Worm (Caenorhabditis elegans) whole organism, L1 larva: ENCODE results near the gene C32D5.10.
A peak's percentile ranks its signal among the peaks of the same experiment; 100 is the strongest.

Experiments
- C04F5.9 ChIP-seq: sonication (generic microtip); optimal IDR thresholded peaks from 2 replicates; lab custom pipeline; 2016; ENCODE audit warnings: missing genetic modification characterization, missing compliant biosample characterization
- C16A3.4 ChIP-seq: fragments of 150-350 bp; optimal IDR thresholded peaks from 2 replicates; lab custom pipeline; 2014; ENCODE audit warnings: missing biosample characterization, missing genetic modification characterization
- F16B12.6 ChIP-seq: fragments of 150-350 bp; optimal IDR thresholded peaks from 2 replicates; lab custom pipeline; 2014; ENCODE audit warnings: missing biosample characterization, missing genetic modification characterization
- Y116A8C.19 ChIP-seq: sonication (generic microtip); optimal IDR thresholded peaks from 2 replicates; lab custom pipeline; 2016; ENCODE audit warnings: missing compliant biosample characterization, missing genetic modification characterization, borderline replicate concordance
- aha-1 ChIP-seq: fragments of 150-350 bp; optimal IDR thresholded peaks from 2 replicates; lab custom pipeline; 2014; ENCODE audit warnings: missing biosample characterization, missing genetic modification characterization
- alr-1 ChIP-seq: fragments of 200-800 bp; sonication (Bioruptor generic); optimal IDR thresholded peaks from 2 replicates; lab custom pipeline; 2018; ENCODE audit warnings: borderline replicate concordance, mild to moderate bottlenecking, missing genetic modification characterization, missing compliant biosample characterization
- aly-2 ChIP-seq: fragments of 150-350 bp; optimal IDR thresholded peaks from 2 replicates; lab custom pipeline; 2014; ENCODE audit warnings: missing biosample characterization, missing genetic modification characterization
- ceh-63 ChIP-seq: fragments of 200-800 bp; sonication (Bioruptor generic); optimal IDR thresholded peaks from 2 replicates; lab custom pipeline; 2018; ENCODE audit warnings: mild to moderate bottlenecking, missing genetic modification characterization, missing compliant biosample characterization
- ceh-8 ChIP-seq: fragments of 200-800 bp; sonication (Bioruptor generic); optimal IDR thresholded peaks from 2 replicates; lab custom pipeline; 2018; ENCODE audit warnings: mild to moderate bottlenecking, missing genetic modification characterization, moderate library complexity, missing compliant biosample characterization
- ceh-88 ChIP-seq: fragments of 200-800 bp; sonication (Bioruptor generic); IDR thresholded peaks from 2 replicates; pipeline ENCODE4 v1.3.6; 2022; ENCODE audit warnings: missing genetic modification characterization, missing compliant biosample characterization
- ceh-90 ChIP-seq: sonication (generic microtip); optimal IDR thresholded peaks from 2 replicates; lab custom pipeline; 2016; ENCODE audit warnings: missing genetic modification characterization, missing compliant biosample characterization
- ces-1 ChIP-seq: fragments of 150-350 bp; optimal IDR thresholded peaks from 2 replicates; lab custom pipeline; 2014; ENCODE audit warnings: missing biosample characterization, missing genetic modification reagents, missing genetic modification characterization
- dsc-1 ChIP-seq: sonication (generic microtip); optimal IDR thresholded peaks from 2 replicates; lab custom pipeline; 2016; ENCODE audit warnings: mild to moderate bottlenecking, missing genetic modification characterization, missing compliant biosample characterization
- efl-3 ChIP-seq: fragments of 200-800 bp; sonication (Bioruptor generic); optimal IDR thresholded peaks from 2 replicates; lab custom pipeline; 2018; ENCODE audit warnings: mild to moderate bottlenecking, missing genetic modification characterization, missing compliant biosample characterization
- egl-13 ChIP-seq: sonication (generic microtip); optimal IDR thresholded peaks from 2 replicates; lab custom pipeline; 2016; ENCODE audit warnings: missing genotype, missing genetic modification reagents, missing genetic modification characterization, missing compliant biosample characterization
- egl-27 ChIP-seq, 2 experiments: fragments of 150-350 bp in 1 of 2; sonication (generic microtip); optimal IDR thresholded peaks; 3 replicates each; lab custom pipeline; 2017 to 2018; ENCODE audit warnings: missing biosample characterization in 2 of 2, missing genetic modification characterization in 2 of 2, missing genetic modification reagents in 2 of 2
- elt-2 ChIP-seq: sonication (generic microtip); optimal IDR thresholded peaks from 2 replicates; lab custom pipeline; 2016; ENCODE audit warnings: missing genetic modification characterization, mild to moderate bottlenecking, inconsistent platforms, missing compliant biosample characterization, missing genetic modification reagents
- elt-3 ChIP-seq, 6 experiments: fragments of 150-350 bp in 1 of 6; sonication (generic microtip); optimal IDR thresholded peaks; 2 replicates each; lab custom pipeline; 2017 to 2018; ENCODE audit warnings: missing biosample characterization in 6 of 6, missing genetic modification characterization in 6 of 6, inconsistent platforms in 1 of 6
- fos-1 ChIP-seq: fragments of 150-350 bp; optimal IDR thresholded peaks from 2 replicates; lab custom pipeline; 2014; ENCODE audit warnings: missing biosample characterization, missing genetic modification characterization
- hlh-4 ChIP-seq: sonication (generic microtip); optimal IDR thresholded peaks from 2 replicates; lab custom pipeline; 2016; ENCODE audit warnings: mild to moderate bottlenecking, missing genetic modification characterization, missing compliant biosample characterization
- hpl-2 ChIP-seq: fragments of 150-350 bp; optimal IDR thresholded peaks from 2 replicates; lab custom pipeline; 2014; ENCODE audit warnings: missing biosample characterization, missing genetic modification reagents, missing genetic modification characterization
- irx-1 ChIP-seq: sonication (generic microtip); optimal IDR thresholded peaks from 2 replicates; lab custom pipeline; 2016; ENCODE audit warnings: missing genetic modification characterization, missing compliant biosample characterization
- isw-1 ChIP-seq: fragments of 200-800 bp; sonication (Bioruptor generic); IDR thresholded peaks from 2 replicates; pipeline ENCODE4 v1.3.6; 2022; ENCODE audit warnings: missing genetic modification characterization, missing compliant biosample characterization
- jun-1 ChIP-seq: fragments of 150-350 bp; optimal IDR thresholded peaks from 2 replicates; lab custom pipeline; 2014; ENCODE audit warnings: missing biosample characterization, missing genetic modification reagents, missing genetic modification characterization
- lin-14 ChIP-seq: fragments of 200-800 bp; sonication (Bioruptor generic); optimal IDR thresholded peaks from 2 replicates; lab custom pipeline; 2018; ENCODE audit warnings: mild to moderate bottlenecking, missing genetic modification characterization, moderate library complexity, missing compliant biosample characterization
- lin-15B ChIP-seq: fragments of 150-350 bp; sonication (generic microtip); optimal IDR thresholded peaks from 3 replicates; lab custom pipeline; 2014; ENCODE audit warnings: missing biosample characterization, missing genetic modification characterization
- lin-39 ChIP-seq: fragments of 150-350 bp; optimal IDR thresholded peaks from 2 replicates; lab custom pipeline; 2014; ENCODE audit warnings: missing biosample characterization, missing genetic modification reagents, missing genetic modification characterization
- mab-9 ChIP-seq: fragments of 200-800 bp; sonication (Bioruptor generic); IDR thresholded peaks from 2 replicates; pipeline ENCODE4 v1.3.6; 2022; ENCODE audit warnings: missing genetic modification reagents, missing genetic modification characterization, missing compliant biosample characterization
- mdl-1 ChIP-seq, 2 experiments: fragments of 150-350 bp; optimal IDR thresholded peaks; 2 replicates each; lab custom pipeline; 2014 to 2017; ENCODE audit warnings: missing biosample characterization in 2 of 2, missing genetic modification characterization in 2 of 2, inconsistent platforms in 1 of 2
- mef-2 ChIP-seq: fragments of 150-350 bp; optimal IDR thresholded peaks from 2 replicates; lab custom pipeline; 2014; ENCODE audit warnings: missing biosample characterization, missing genetic modification characterization
- mep-1 ChIP-seq: fragments of 150-350 bp; optimal IDR thresholded peaks from 2 replicates; lab custom pipeline; 2014; ENCODE audit warnings: missing biosample characterization, missing genetic modification characterization
- nhr-11 ChIP-seq: fragments of 150-350 bp; optimal IDR thresholded peaks from 2 replicates; lab custom pipeline; 2014; ENCODE audit warnings: missing biosample characterization, missing genetic modification characterization
- nhr-19 ChIP-seq: fragments of 200-800 bp; sonication (Bioruptor generic); conservative IDR thresholded peaks from 2 replicates; pipeline ENCODE4 v1.3.6; 2022; ENCODE audit warnings: missing genetic modification characterization, missing compliant biosample characterization
- nhr-237 ChIP-seq: fragments of 150-350 bp; optimal IDR thresholded peaks from 2 replicates; lab custom pipeline; 2014; ENCODE audit warnings: missing biosample characterization, missing genetic modification characterization
- nhr-28 ChIP-seq: fragments of 150-350 bp; optimal IDR thresholded peaks from 2 replicates; lab custom pipeline; 2014; ENCODE audit warnings: missing biosample characterization, missing genetic modification characterization
- nhr-47 ChIP-seq: sonication (generic microtip); optimal IDR thresholded peaks from 2 replicates; lab custom pipeline; 2016; ENCODE audit warnings: mild to moderate bottlenecking, missing genetic modification characterization, moderate library complexity, missing compliant biosample characterization
- nhr-71 ChIP-seq: sonication (generic microtip); optimal IDR thresholded peaks from 2 replicates; lab custom pipeline; 2016; ENCODE audit warnings: mild to moderate bottlenecking, missing genetic modification characterization, moderate library complexity, missing compliant biosample characterization
- pax-3 ChIP-seq: fragments of 200-800 bp; sonication (Bioruptor generic); optimal IDR thresholded peaks from 2 replicates; lab custom pipeline; 2018; ENCODE audit warnings: mild to moderate bottlenecking, missing genetic modification characterization, moderate library complexity, missing compliant biosample characterization
- pqm-1 ChIP-seq: sonication (generic microtip); optimal IDR thresholded peaks from 3 replicates; lab custom pipeline; 2017; ENCODE audit warnings: missing biosample characterization, missing genetic modification characterization
- rnt-1 ChIP-seq: sonication (generic microtip); optimal IDR thresholded peaks from 2 replicates; lab custom pipeline; 2016; ENCODE audit warnings: mild to moderate bottlenecking, missing genetic modification characterization, moderate library complexity, missing compliant biosample characterization
- snpc-4 ChIP-seq: fragments of 150-350 bp; optimal IDR thresholded peaks from 2 replicates; lab custom pipeline; 2014; ENCODE audit warnings: missing biosample characterization, missing genetic modification characterization
- sox-4 ChIP-seq: sonication (generic microtip); optimal IDR thresholded peaks from 2 replicates; lab custom pipeline; 2016; ENCODE audit warnings: missing genetic modification characterization, missing compliant biosample characterization
- sup-37 ChIP-seq: fragments of 200-800 bp; sonication (Bioruptor generic); optimal IDR thresholded peaks from 2 replicates; lab custom pipeline; 2018; ENCODE audit warnings: mild to moderate bottlenecking, missing genetic modification characterization, missing compliant biosample characterization
- swsn-7 ChIP-seq: sonication (generic microtip); optimal IDR thresholded peaks from 2 replicates; lab custom pipeline; 2016; ENCODE audit warnings: missing genetic modification characterization, missing compliant biosample characterization
- unc-130 ChIP-seq: fragments of 150-350 bp; optimal IDR thresholded peaks from 2 replicates; lab custom pipeline; 2017; ENCODE audit warnings: missing biosample characterization, missing genetic modification characterization, inconsistent platforms
- unc-62 ChIP-seq: fragments of 150-350 bp; optimal IDR thresholded peaks from 2 replicates; lab custom pipeline; 2014; ENCODE audit warnings: missing biosample characterization, missing genetic modification reagents, missing genetic modification characterization
- unc-98 ChIP-seq: fragments of 200-800 bp; sonication (Bioruptor generic); IDR thresholded peaks from 2 replicates; pipeline ENCODE4 v1.3.6; 2022; ENCODE audit warnings: missing genetic modification characterization, missing compliant biosample characterization
- vab-15 ChIP-seq: sonication (generic microtip); optimal IDR thresholded peaks from 2 replicates; lab custom pipeline; 2017; ENCODE audit warnings: missing genotype, mild to moderate bottlenecking, missing genetic modification characterization, missing compliant biosample characterization
- xbp-1 ChIP-seq: sonication (generic microtip); optimal IDR thresholded peaks from 2 replicates; lab custom pipeline; 2016; ENCODE audit warnings: missing genetic modification characterization, missing compliant biosample characterization
- ztf-4 ChIP-seq: fragments of 150-350 bp; optimal IDR thresholded peaks from 2 replicates; lab custom pipeline; 2014; ENCODE audit warnings: missing biosample characterization, missing genetic modification characterization

The C32D5.10 gene

ce11 chrII:6371003-6371402, 19.2 kb upstream of the C32D5.10 start, which contains the start of gene lin-23:
lin-23 (plus strand) TSS chrII:6371303.
- no peak for TF ChIP-seq vab-15 (tag; lab: Kevin White, UChicago)
- TF ChIP-seq aha-1 (tag; lab: Kevin White, UChicago) = no peak
- no peak for TF ChIP-seq hpl-2 (GFP tag; lab: Kevin White, UChicago)
- no peak for TF ChIP-seq mef-2 (tag; lab: Kevin White, UChicago)
- no peak for TF ChIP-seq egl-27 (tag; optimal IDR thresholded peaks at IDR 0.05; lab: Kevin White, UChicago)
- no peak for TF ChIP-seq nhr-11 (tag; lab: Kevin White, UChicago)
- TF ChIP-seq nhr-19 (GFP tag; lab: Robert Waterston, UW) = no peak
- TF ChIP-seq nhr-71 (tag; lab: Kevin White, UChicago) = no peak
- no peak for TF ChIP-seq xbp-1
- no peak for TF ChIP-seq pax-3 (tag; lab: Kevin White, UChicago)
- no peak for TF ChIP-seq nhr-28 (tag; lab: Kevin White, UChicago)
- no peak for TF ChIP-seq hlh-4
- TF ChIP-seq unc-130 (tag; lab: Kevin White, UChicago) = no peak
- TF ChIP-seq Y116A8C.19 = no peak

ce11 chrII:6370110-6370509, 18.3 kb upstream of the C32D5.10 start:
- TF ChIP-seq isw-1 = peak; percentile 85
- no peak for TF ChIP-seq nhr-11 (tag; lab: Kevin White, UChicago)
- TF ChIP-seq unc-98 (GFP tag; lab: Robert Waterston, UW) = no peak
- peak; percentile 62 for TF ChIP-seq egl-13 (tag; lab: Kevin White, UChicago)
- peak in 2 of 6 experiments; percentile 57 to 81 for TF ChIP-seq elt-3 (tag; optimal IDR thresholded peaks at IDR 0.05; lab: Kevin White, UChicago)
- peak; percentile 29 for TF ChIP-seq ceh-8
- peak; percentile 72 for TF ChIP-seq ztf-4
- peak; percentile 45 to 97 for TF ChIP-seq mdl-1 (tag; optimal IDR thresholded peaks at IDR 0.05; lab: Kevin White, UChicago)
- no peak for TF ChIP-seq Y116A8C.19
- peak; percentile 12 for TF ChIP-seq aly-2 (tag; lab: Kevin White, UChicago)
- peak; percentile 87 for TF ChIP-seq swsn-7 (tag; lab: Kevin White, UChicago)
- peak; percentile 89 for TF ChIP-seq rnt-1
- peak; percentile 86 for TF ChIP-seq jun-1 (tag; lab: Kevin White, UChicago)
- no peak for TF ChIP-seq C04F5.9
- no peak for TF ChIP-seq pax-3 (tag; lab: Kevin White, UChicago)
- peak; percentile 83 for TF ChIP-seq xbp-1
- TF ChIP-seq efl-3 = no peak
- TF ChIP-seq ceh-90 (tag; lab: Kevin White, UChicago) = no peak
- TF ChIP-seq mep-1 = peak; percentile 48
- TF ChIP-seq ces-1 (GFP tag; lab: Kevin White, UChicago) = no peak
- TF ChIP-seq mab-9 = 0 out of 2 replicates have a peak, but pooled peaks have one; percentile 34
- no peak for TF ChIP-seq fos-1
- TF ChIP-seq dsc-1 (tag; lab: Kevin White, UChicago) = peak; percentile 76
- 0 out of 2 replicates have a peak, but pooled peaks have one; percentile 16 for TF ChIP-seq ceh-88 (GFP tag; lab: Robert Waterston, UW)
- peak; percentile 65 for TF ChIP-seq irx-1 (tag; lab: Kevin White, UChicago)
- peak; percentile 47 for TF ChIP-seq F16B12.6 (tag; lab: Kevin White, UChicago)
- no peak for TF ChIP-seq pqm-1 (tag; lab: Kevin White, UChicago)
- TF ChIP-seq nhr-237 (tag; lab: Kevin White, UChicago) = peak; percentile 20
- no peak for TF ChIP-seq alr-1 (tag; lab: Kevin White, UChicago)
- peak; percentile 81 for TF ChIP-seq C16A3.4
- no peak for TF ChIP-seq ceh-63 (GFP tag; lab: Kevin White, UChicago)
- peak; percentile 96 for TF ChIP-seq lin-14 (GFP tag; lab: Kevin White, UChicago)
- TF ChIP-seq nhr-19 (GFP tag; lab: Robert Waterston, UW) = peak; percentile 84
- TF ChIP-seq lin-15B (tag; lab: Kevin White, UChicago) = peak; percentile 86
- TF ChIP-seq unc-62 (GFP tag; lab: Kevin White, UChicago) = no peak
- no peak for TF ChIP-seq hlh-4
- peak; percentile 56 for TF ChIP-seq elt-2 (tag; lab: Kevin White, UChicago)
- TF ChIP-seq lin-39 = no peak
- no peak for TF ChIP-seq sox-4 (tag; lab: Kevin White, UChicago)
- no peak for TF ChIP-seq sup-37
- TF ChIP-seq nhr-28 (tag; lab: Kevin White, UChicago) = no peak
- TF ChIP-seq snpc-4 (tag; lab: Kevin White, UChicago) = peak; percentile 50
- TF ChIP-seq mef-2 (tag; lab: Kevin White, UChicago) = no peak
- peak; percentile 88 for TF ChIP-seq nhr-47 (tag; lab: Kevin White, UChicago)
